Worm (Caenorhabditis elegans): ENCODE measurements around the gene pho-1.

ce11 chrII:5211970-5212369 is 23.7 kb downstream of the pho-1 start, which contains the start of gene C34F11.2:
- no peak for TF ChIP-seq pes-1 (GFP tag; IDR thresholded peaks at IDR 0.05)
- TF ChIP-seq scrt-1 (GFP tag; IDR thresholded peaks at IDR 0.05) = no peak
- TF ChIP-seq tbx-11 (GFP tag; IDR thresholded peaks at IDR 0.05) = no peak
- TF ChIP-seq hmbx-1 (tag; optimal IDR thresholded peaks at IDR 0.05) = no peak
- no peak for TF ChIP-seq F13C5.2 (tag; optimal IDR thresholded peaks at IDR 0.05)
- TF ChIP-seq ama-1 (optimal IDR thresholded peaks at IDR 0.05) = no peak
- no peak for TF ChIP-seq B0310.2 (tag; optimal IDR thresholded peaks at IDR 0.05)
- TF ChIP-seq sea-1 (GFP tag; conservative IDR thresholded peaks at IDR 0.05) = no peak

Measured in whole organism, early embryonic.